Fruit fly (Drosophila melanogaster) whole organism, pupa: Measurements from ENCODE around the gene CG32192.

Source experiments
- CG10348 ChIP-seq: fragments of 200-800 bp; sonication (Bioruptor generic); IDR thresholded peaks from 2 replicates; pipeline ENCODE4 v1.3.6; 2022; ENCODE audit warnings: missing biosample characterization, missing genetic modification characterization
- CG12605 ChIP-seq: fragments of 200-800 bp; sonication (Bioruptor generic); IDR thresholded peaks from 2 replicates; pipeline ENCODE4 v1.3.6; 2022; ENCODE audit warnings: missing biosample characterization, missing genetic modification characterization
- CG13204 ChIP-seq: fragments of 200-800 bp; sonication (Bioruptor generic); optimal IDR thresholded peaks from 2 replicates; lab custom pipeline; 2018; ENCODE audit warnings: missing biosample characterization, mild to moderate bottlenecking, missing genetic modification characterization, moderate library complexity
- CG14655 ChIP-seq: fragments of 200-800 bp; sonication (Bioruptor generic); optimal IDR thresholded peaks from 3 replicates; lab custom pipeline; 2017; ENCODE audit warnings: mild to moderate bottlenecking, missing biosample characterization, missing genetic modification reagents, missing genetic modification characterization
- CG15710 ChIP-seq: fragments of 200-800 bp; sonication (Bioruptor generic); optimal IDR thresholded peaks from 2 replicates; lab custom pipeline; 2018; ENCODE audit warnings: missing biosample characterization, mild to moderate bottlenecking, missing genetic modification characterization, moderate library complexity
- CG17806 ChIP-seq: fragments of 200-800 bp; sonication (Bioruptor generic); optimal IDR thresholded peaks from 2 replicates; lab custom pipeline; 2018; ENCODE audit warnings: missing biosample characterization, mild to moderate bottlenecking, missing genetic modification characterization, moderate library complexity
- CG32121 ChIP-seq: fragments of 200-800 bp; sonication (Bioruptor generic); IDR thresholded peaks from 2 replicates; pipeline ENCODE4 v1.3.6; 2022; ENCODE audit warnings: missing biosample characterization, missing genetic modification characterization
- CG34367 ChIP-seq: fragments of 200-800 bp; sonication (Bioruptor generic); optimal IDR thresholded peaks from 2 replicates; lab custom pipeline; 2018; ENCODE audit warnings: missing biosample characterization, mild to moderate bottlenecking, missing genetic modification characterization
- CG4496 ChIP-seq: fragments of 200-800 bp; sonication (Bioruptor generic); IDR thresholded peaks from 3 replicates; pipeline ENCODE4 v1.3.6; 2022; ENCODE audit warnings: missing biosample characterization, missing genetic modification characterization
- CG8159 ChIP-seq: fragments of 200-800 bp; sonication (Bioruptor generic); optimal IDR thresholded peaks from 3 replicates; lab custom pipeline; 2018; ENCODE audit warnings: missing biosample characterization, mild to moderate bottlenecking, missing genetic modification characterization, moderate library complexity
- CG8301 ChIP-seq: fragments of 200-800 bp; sonication (Bioruptor generic); optimal IDR thresholded peaks from 2 replicates; lab custom pipeline; 2018; ENCODE audit warnings: missing biosample characterization, mild to moderate bottlenecking, missing genetic modification characterization
- CG9948 ChIP-seq: fragments of 200-800 bp; sonication (Bioruptor generic); optimal IDR thresholded peaks from 2 replicates; lab custom pipeline; 2018; ENCODE audit warnings: missing biosample characterization, mild to moderate bottlenecking, missing genetic modification characterization, moderate library complexity
- D1 ChIP-seq: fragments of 200-800 bp; sonication (Bioruptor generic); optimal IDR thresholded peaks from 2 replicates; lab custom pipeline; 2018; ENCODE audit warnings: missing biosample characterization, mild to moderate bottlenecking, missing genetic modification characterization, moderate library complexity
- EcR ChIP-seq: fragments of 200-800 bp; sonication (Bioruptor generic); optimal IDR thresholded peaks from 3 replicates; lab custom pipeline; 2019; ENCODE audit warnings: missing biosample characterization, missing genetic modification characterization, mild to moderate bottlenecking, moderate library complexity, missing genetic modification reagents
- Ets98B ChIP-seq: fragments of 200-800 bp; sonication (Bioruptor generic); IDR thresholded peaks from 2 replicates; pipeline ENCODE4 v1.3.6; 2022; ENCODE audit warnings: missing biosample characterization, missing genetic modification characterization
- Pif1A ChIP-seq: fragments of 200-800 bp; sonication (Bioruptor generic); optimal IDR thresholded peaks from 3 replicates; lab custom pipeline; 2016; ENCODE audit warnings: missing biosample characterization, missing genetic modification characterization
- Pif1B ChIP-seq: fragments of 200-800 bp; sonication (Bioruptor generic); optimal IDR thresholded peaks from 3 replicates; lab custom pipeline; 2016; ENCODE audit warnings: missing biosample characterization, missing genetic modification characterization
- Snoo ChIP-seq: fragments of 200-800 bp; sonication (Bioruptor generic); optimal IDR thresholded peaks from 3 replicates; lab custom pipeline; 2017; ENCODE audit warnings: missing biosample characterization, mild to moderate bottlenecking, missing genetic modification characterization, inconsistent platforms
- fd96Ca ChIP-seq: fragments of 200-800 bp; sonication (Bioruptor generic); IDR thresholded peaks from 3 replicates; pipeline ENCODE4 v1.3.6; 2022; ENCODE audit warnings: missing biosample characterization, missing genetic modification characterization
- gl ChIP-seq: fragments of 200-800 bp; sonication (Bioruptor generic); optimal IDR thresholded peaks from 2 replicates; lab custom pipeline; 2018; ENCODE audit warnings: missing biosample characterization, mild to moderate bottlenecking, missing genetic modification characterization
- rn ChIP-seq: fragments of 200-800 bp; sonication (Bioruptor generic); IDR thresholded peaks from 2 replicates; pipeline ENCODE4 v1.3.6; 2022; ENCODE audit warnings: missing biosample characterization, missing genetic modification characterization

CG32192 gene

dm6 chr3L:18004544-18005054, 35.5 kb upstream of the CG32192 start:
- TF ChIP-seq CG10348 (GFP tag; lab: Robert Waterston, UW) (no peak), Pif1A (GFP tag; lab: Kevin White, UChicago) (no peak), rn (GFP tag; lab: Robert Waterston, UW) (no peak), EcR (GFP tag; lab: Kevin White, UChicago) (peak; percentile 83), CG8159 (tag; lab: Kevin White, UChicago) (no peak), CG12605 (no peak), fd96Ca (GFP tag; lab: Robert Waterston, UW) (0 out of 3 replicates have a peak, but pooled peaks have one; percentile 40)

- TF ChIP-seq CG4496 (GFP tag; lab: Robert Waterston, UW) (peak; percentile 33), Pif1A (GFP tag; lab: Kevin White, UChicago) (peak; percentile 87), EcR (GFP tag; lab: Kevin White, UChicago) (peak; percentile 100), CG13204 (peak; percentile 72), Snoo (tag; lab: Kevin White, UChicago) (peak; percentile 35), CG32121 (GFP tag; lab: Robert Waterston, UW) (no peak; the same call in 1 of the 2 replicates), CG15710 (peak; percentile 92), CG17806 (tag; lab: Kevin White, UChicago) (peak; percentile 90), CG34367 (tag; lab: Kevin White, UChicago) (peak; percentile 86), Pif1B (peak; percentile 79), CG10348 (GFP tag; lab: Robert Waterston, UW) (no peak), fd96Ca (GFP tag; lab: Robert Waterston, UW) (peak; percentile 60; the same call in 2 of the 3 replicates), CG14655 (GFP tag; lab: Kevin White, UChicago) (peak; percentile 97), Ets98B (GFP tag; lab: Robert Waterston, UW) (no peak; the same call in none of the 2 replicates), CG12605 (peak; percentile 21; the same call in 1 of the 2 replicates), CG8301 (tag; lab: Kevin White, UChicago) (peak; percentile 96), CG9948 (tag; lab: Kevin White, UChicago) (peak; percentile 95), CG8159 (tag; lab: Kevin White, UChicago) (peak; percentile 91), D1 (tag; lab: Kevin White, UChicago) (peak; percentile 92), rn (GFP tag; lab: Robert Waterston, UW) (no peak), gl (tag; lab: Kevin White, UChicago) (peak; percentile 56)
Observed at dm6 chr3L:18005055-18005874, 34.9 kb upstream of the CG32192 start.

dm6 chr3L:18006347-18006746, 33.8 kb upstream of the CG32192 start:
- TF ChIP-seq CG4496 (GFP tag; lab: Robert Waterston, UW), result 0 out of 3 replicates have a peak, but pooled peaks have one; percentile 27
- peak; percentile 62 for TF ChIP-seq EcR (GFP tag; lab: Kevin White, UChicago)
- no peak for TF ChIP-seq CG17806 (tag; lab: Kevin White, UChicago)

dm6 chr3L:18007413-18008164, 32.5 kb upstream of the CG32192 start:
- TF ChIP-seq CG15710, result no peak
- no peak for TF ChIP-seq CG32121 (GFP tag; lab: Robert Waterston, UW)
- no peak for TF ChIP-seq Ets98B (GFP tag; lab: Robert Waterston, UW)
- peak; percentile 14 for TF ChIP-seq Snoo (tag; lab: Kevin White, UChicago)
- TF ChIP-seq CG17806 (tag; lab: Kevin White, UChicago), result no peak
- TF ChIP-seq CG34367 (tag; lab: Kevin White, UChicago), result no peak
- TF ChIP-seq rn (GFP tag; lab: Robert Waterston, UW), result no peak
- no peak for TF ChIP-seq gl (tag; lab: Kevin White, UChicago)
- TF ChIP-seq CG9948 (tag; lab: Kevin White, UChicago), result no peak
- TF ChIP-seq EcR (GFP tag; lab: Kevin White, UChicago), result peak; percentile 66
- TF ChIP-seq Pif1A (GFP tag; lab: Kevin White, UChicago), result no peak
- TF ChIP-seq fd96Ca (GFP tag; lab: Robert Waterston, UW), result no peak
- TF ChIP-seq CG10348 (GFP tag; lab: Robert Waterston, UW), result no peak

- TF ChIP-seq EcR (GFP tag; lab: Kevin White, UChicago) (peak; percentile 100), CG10348 (GFP tag; lab: Robert Waterston, UW) (peak; percentile 88), CG17806 (tag; lab: Kevin White, UChicago) (peak; percentile 99), CG12605 (peak; percentile 97), fd96Ca (GFP tag; lab: Robert Waterston, UW) (peak; percentile 98), Snoo (tag; lab: Kevin White, UChicago) (peak; percentile 78), Ets98B (GFP tag; lab: Robert Waterston, UW) (peak; percentile 98), CG8301 (tag; lab: Kevin White, UChicago) (peak; percentile 99), Pif1A (GFP tag; lab: Kevin White, UChicago) (peak; percentile 98), CG13204 (peak; percentile 90), CG9948 (tag; lab: Kevin White, UChicago) (peak; percentile 99), CG34367 (tag; lab: Kevin White, UChicago) (peak; percentile 97), CG8159 (tag; lab: Kevin White, UChicago) (peak; percentile 97), Pif1B (peak; percentile 98), gl (tag; lab: Kevin White, UChicago) (peak; percentile 96), CG14655 (GFP tag; lab: Kevin White, UChicago) (peak; percentile 99), CG15710 (peak; percentile 96), rn (GFP tag; lab: Robert Waterston, UW) (peak; percentile 94), CG32121 (GFP tag; lab: Robert Waterston, UW) (peak; percentile 97), CG4496 (GFP tag; lab: Robert Waterston, UW) (peak; percentile 99), D1 (tag; lab: Kevin White, UChicago) (peak; percentile 93)
Observed at dm6 chr3L:18008747-18009383, 31.3 kb upstream of the CG32192 start.
